Worm (Caenorhabditis elegans): ENCODE measurements around the gene dmsr-4.

Gene dmsr-4

ce11 chrII:333853-334449, 22.9 kb downstream of the dmsr-4 start:
- TF ChIP-seq R02D3.7 (tag; optimal IDR thresholded peaks at IDR 0.05) (no peak), unc-39 (tag; optimal IDR thresholded peaks at IDR 0.05) (no peak), fos-1 (tag; optimal IDR thresholded peaks at IDR 0.05) (peak; percentile 18), sma-3 (GFP tag; optimal IDR thresholded peaks at IDR 0.05) (no peak), mdl-1 (tag; optimal IDR thresholded peaks at IDR 0.05) (no peak)

ce11 chrII:332419-332818, 24.4 kb downstream of the dmsr-4 start, which contains the start of gene cbn-1:
Gene cbn-1, minus strand, starts transcription at chrII:332519.
- TF ChIP-seq fos-1 (tag; optimal IDR thresholded peaks at IDR 0.05) (no peak), mdl-1 (tag; optimal IDR thresholded peaks at IDR 0.05) (no peak), nhr-129 (tag; optimal IDR thresholded peaks at IDR 0.05) (no peak), mab-5 (tag; optimal IDR thresholded peaks at IDR 0.05) (no peak)

ce11 chrII:325639-326350, 31.1 kb downstream of the dmsr-4 start, which contains the start of gene sgcb-1:
Gene sgcb-1, plus strand, starts transcription at chrII:326300.
- TF ChIP-seq ztf-1 (GFP tag; conservative IDR thresholded peaks at IDR 0.05) (no peak), nhr-129 (tag; optimal IDR thresholded peaks at IDR 0.05) (peak; percentile 34), nhr-6 (tag; optimal IDR thresholded peaks at IDR 0.05) (no peak), blmp-1 (tag; optimal IDR thresholded peaks at IDR 0.05; ENCODE audit: insufficient read depth) (no peak), ztf-11 (tag; optimal IDR thresholded peaks at IDR 0.05) (no peak), dmd-4 (tag; optimal IDR thresholded peaks at IDR 0.05) (no peak), Y55F3AM.14 (GFP tag; optimal IDR thresholded peaks at IDR 0.05) (no peak), mdl-1 (tag; optimal IDR thresholded peaks at IDR 0.05) (no peak), sma-9 (GFP tag; optimal IDR thresholded peaks at IDR 0.05) (no peak), sma-9 (tag; optimal IDR thresholded peaks at IDR 0.05) (no peak)

ce11 chrII:323048-323776, 33.7 kb downstream of the dmsr-4 start, which contains the start of gene K01A2.10:
Gene K01A2.10, minus strand, starts transcription at chrII:323098.
- TF ChIP-seq nhr-21 (tag; optimal IDR thresholded peaks at IDR 0.05): no peak
- no peak for TF ChIP-seq snpc-4 (tag; optimal IDR thresholded peaks at IDR 0.05)
- TF ChIP-seq lsy-2 (tag; optimal IDR thresholded peaks at IDR 0.05): peak in 1 of 2 experiments; percentile 59
- peak; percentile 73 for TF ChIP-seq zag-1 (tag; optimal IDR thresholded peaks at IDR 0.05)
- TF ChIP-seq fos-1 (tag; optimal IDR thresholded peaks at IDR 0.05): peak; percentile 42
- no peak for TF ChIP-seq nhr-10 (tag; optimal IDR thresholded peaks at IDR 0.05)
- TF ChIP-seq ceh-82 (tag; optimal IDR thresholded peaks at IDR 0.05): no peak
- no peak for TF ChIP-seq nhr-23 (tag; optimal IDR thresholded peaks at IDR 0.05)
- no peak for TF ChIP-seq skn-1 (tag; optimal IDR thresholded peaks at IDR 0.05)
- TF ChIP-seq aly-2 (tag; optimal IDR thresholded peaks at IDR 0.05): no peak
- peak; percentile 46 for TF ChIP-seq crh-2 (tag; optimal IDR thresholded peaks at IDR 0.05)
- TF ChIP-seq ZK546.5 (tag; optimal IDR thresholded peaks at IDR 0.05): no peak
- TF ChIP-seq unc-39 (tag; optimal IDR thresholded peaks at IDR 0.05): no peak
- peak; percentile 78 for TF ChIP-seq C34F6.9 (tag; optimal IDR thresholded peaks at IDR 0.05)
- no peak for TF ChIP-seq unc-62 (GFP tag; optimal IDR thresholded peaks at IDR 0.05)
- TF ChIP-seq ama-1 (optimal IDR thresholded peaks at IDR 0.05): no peak
- peak; percentile 30 for TF ChIP-seq lin-13 (GFP tag; optimal IDR thresholded peaks at IDR 0.05)
- TF ChIP-seq Y55F3AM.14 (GFP tag; optimal IDR thresholded peaks at IDR 0.05): no peak
- TF ChIP-seq elt-3 (tag; optimal IDR thresholded peaks at IDR 0.05): no peak
- TF ChIP-seq nhr-6 (tag; optimal IDR thresholded peaks at IDR 0.05): peak; percentile 26
- TF ChIP-seq peb-1 (tag; optimal IDR thresholded peaks at IDR 0.05): no peak
- no peak for TF ChIP-seq ztf-1 (GFP tag; conservative IDR thresholded peaks at IDR 0.05)
- no peak for TF ChIP-seq alr-1 (tag; optimal IDR thresholded peaks at IDR 0.05)
- no peak for TF ChIP-seq nhr-77 (tag; optimal IDR thresholded peaks at IDR 0.05)
- TF ChIP-seq dmd-4 (tag; optimal IDR thresholded peaks at IDR 0.05): no peak
- TF ChIP-seq sma-9 (GFP tag; optimal IDR thresholded peaks at IDR 0.05): peak; percentile 38
- no peak for TF ChIP-seq sma-9 (tag; optimal IDR thresholded peaks at IDR 0.05)
- no peak for TF ChIP-seq nhr-12 (tag; optimal IDR thresholded peaks at IDR 0.05)
- TF ChIP-seq nhr-129 (tag; optimal IDR thresholded peaks at IDR 0.05): peak; percentile 88
- peak; percentile 94 for TF ChIP-seq unc-55 (GFP tag; optimal IDR thresholded peaks at IDR 0.05)
- no peak for TF ChIP-seq R02D3.7 (tag; optimal IDR thresholded peaks at IDR 0.05)
- TF ChIP-seq sem-4 (tag; optimal IDR thresholded peaks at IDR 0.05): peak; percentile 68
- no peak for TF ChIP-seq blmp-1 (tag; optimal IDR thresholded peaks at IDR 0.05; ENCODE audit: insufficient read depth)
- TF ChIP-seq ztf-4 (tag; optimal IDR thresholded peaks at IDR 0.05): peak; percentile 14
- peak; percentile 29 for TF ChIP-seq lin-11 (tag; optimal IDR thresholded peaks at IDR 0.05)
- no peak for TF ChIP-seq gmeb-1 (tag; optimal IDR thresholded peaks at IDR 0.05)
- TF ChIP-seq elt-1 (tag; optimal IDR thresholded peaks at IDR 0.05): no peak
- peak; percentile 32 for TF ChIP-seq F13H6.1 (tag; optimal IDR thresholded peaks at IDR 0.05)
- no peak for TF ChIP-seq nhr-237 (tag; optimal IDR thresholded peaks at IDR 0.05)
- no peak for TF ChIP-seq ztf-11 (tag; optimal IDR thresholded peaks at IDR 0.05)
- peak; percentile 36 for TF ChIP-seq mab-5 (tag; optimal IDR thresholded peaks at IDR 0.05)
